Fruit fly (Drosophila melanogaster) whole organism, wandering third instar larva: Measurements from ENCODE around the gene Cpn.

ENCODE experiments used
- CG32264 ChIP-seq: fragments of 200-800 bp; sonication (Bioruptor generic); optimal IDR thresholded peaks from 2 replicates; lab custom pipeline; 2016; ENCODE audit warnings: missing biosample characterization, missing genetic modification characterization
- GATAd ChIP-seq: sonication (Bioruptor generic); optimal IDR thresholded peaks from 2 replicates; lab custom pipeline; 2016; ENCODE audit warnings: missing biosample characterization, missing genetic modification characterization
- Rel ChIP-seq, 2 experiments: fragments of 200-800 bp; sonication (Bioruptor generic) in 1 of 2; optimal IDR thresholded peaks; 2 replicates in 1 of 2; 3 replicates in 1 of 2; lab custom pipeline; 2016 to 2019; ENCODE audit warnings: mild to moderate bottlenecking in 2 of 2, missing biosample characterization in 2 of 2, missing genetic modification characterization in 2 of 2, moderate library complexity in 1 of 2
- Sp1 ChIP-seq: fragments of 200-800 bp; sonication (Bioruptor generic); optimal IDR thresholded peaks from 3 replicates; lab custom pipeline; 2019; ENCODE audit warnings: missing biosample characterization, mild to moderate bottlenecking, missing genetic modification characterization, moderate library complexity
- dl ChIP-seq, 2 experiments: fragments of 175-275, 200-275 bp in 1 of 2; fragments of 200-275 bp in 1 of 2; sonication (Bioruptor generic); optimal IDR thresholded peaks; lab custom pipeline; 2018; ENCODE audit warnings: mild to moderate bottlenecking in 2 of 2, missing biosample characterization in 2 of 2, missing genetic modification characterization in 2 of 2, moderate library complexity in 2 of 2; ENCODE audit not compliant: partially characterized antibody in 2 of 2, insufficient read depth in 1 of 2
- ey ChIP-seq: fragments of 200-800 bp; sonication (Bioruptor generic); optimal IDR thresholded peaks from 2 replicates; lab custom pipeline; 2016; ENCODE audit warnings: missing biosample characterization, missing genetic modification characterization
- h ChIP-seq: fragments of 200-800 bp; sonication (Bioruptor generic); optimal IDR thresholded peaks from 3 replicates; lab custom pipeline; 2016; ENCODE audit warnings: missing biosample characterization, mild to moderate bottlenecking, missing genetic modification characterization
- lola ChIP-seq: fragments of >200 bp; optimal IDR thresholded peaks from 2 replicates; lab custom pipeline; 2017; ENCODE audit warnings: missing biosample characterization, missing genetic modification characterization

Gene Cpn

DNA sequence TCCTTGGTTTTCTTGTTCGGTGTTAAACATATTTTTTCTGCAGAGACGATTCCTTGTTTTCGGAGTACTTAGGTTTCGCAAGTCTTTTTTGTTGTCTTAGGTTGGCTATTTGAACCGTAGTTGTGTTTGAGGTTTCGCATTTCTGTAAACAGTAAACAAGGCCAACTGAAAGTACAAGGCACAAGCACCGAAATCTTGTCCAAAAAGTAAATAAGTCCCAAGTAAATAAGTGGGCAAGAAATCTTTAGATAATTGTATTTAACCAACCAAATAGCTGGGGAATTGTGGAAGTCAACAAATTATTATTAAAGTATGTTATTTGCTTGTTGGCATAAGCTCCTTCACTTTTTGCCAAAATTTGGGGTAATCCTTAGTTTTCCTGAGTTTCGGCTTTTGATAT lies 52.3 kb downstream of the Cpn start:
- no peak for TF ChIP-seq dl (GFP tag; optimal IDR thresholded peaks at IDR 0.05; lab: Kevin White, UChicago; ENCODE audit: insufficient read depth in 1 of 2, partially characterized antibody in 2 of 2)
- TF ChIP-seq ey (GFP tag; lab: Kevin White, UChicago): no peak
- no peak for TF ChIP-seq CG32264
- no peak for TF ChIP-seq lola (GFP tag; lab: Kevin White, UChicago)
- no peak for TF ChIP-seq GATAd
- no peak for TF ChIP-seq Sp1 (GFP tag; lab: Kevin White, UChicago)
- TF ChIP-seq h (GFP tag; lab: Kevin White, UChicago): no peak
- no peak for TF ChIP-seq Rel (GFP tag; optimal IDR thresholded peaks at IDR 0.05; lab: Kevin White, UChicago)
- TF ChIP-seq Rel (tag; optimal IDR thresholded peaks at IDR 0.05; lab: Kevin White, UChicago): no peak
